6 worm cellular contexts compared by ENCODE assay signal in genomic region chrX:16145244-16145643, ce11.
TF ChIP-seq lines count a peak whose summit lies in the region.

No protein-coding gene starts in this region.

TF ChIP-seq in whole organism, L1 larva, 84 proteins besides CTCF, POLR2A, EP300 and RAD21 (continues in another document):
- TF ChIP-seq ces-1 (GFP tag; optimal IDR thresholded peaks at IDR 0.05; lab: Kevin White, UChicago) (no peak), ztf-11 (tag; optimal IDR thresholded peaks at IDR 0.05; lab: Kevin White, UChicago) (no peak), jun-1 (tag; optimal IDR thresholded peaks at IDR 0.05; lab: Kevin White, UChicago) (no peak), lin-14 (GFP tag; optimal IDR thresholded peaks at IDR 0.05; lab: Kevin White, UChicago) (peak; percentile 36), Y116A8C.19 (tag; optimal IDR thresholded peaks at IDR 0.05; lab: Kevin White, UChicago; ENCODE audit: borderline replicate concordance) (no peak), egl-27 (tag; optimal IDR thresholded peaks at IDR 0.05; lab: Kevin White, UChicago) (no peak), pqm-1 (tag; optimal IDR thresholded peaks at IDR 0.05; lab: Kevin White, UChicago) (no peak), lir-3 (tag; optimal IDR thresholded peaks at IDR 0.05; lab: Kevin White, UChicago; ENCODE audit: poor library complexity) (no peak), unc-30 (tag; optimal IDR thresholded peaks at IDR 0.05; lab: Kevin White, UChicago) (no peak), nhr-77 (tag; optimal IDR thresholded peaks at IDR 0.05; lab: Kevin White, UChicago) (peak; percentile 15), swsn-7 (tag; optimal IDR thresholded peaks at IDR 0.05; lab: Kevin White, UChicago) (no peak), pax-3 (tag; optimal IDR thresholded peaks at IDR 0.05; lab: Kevin White, UChicago) (no peak), ceh-8 (GFP tag; optimal IDR thresholded peaks at IDR 0.05; lab: Kevin White, UChicago) (no peak), nhr-76 (tag; optimal IDR thresholded peaks at IDR 0.05; lab: Kevin White, UChicago) (no peak), elt-3 (tag; optimal IDR thresholded peaks at IDR 0.05; lab: Kevin White, UChicago) (no peak), zag-1 (tag; optimal IDR thresholded peaks at IDR 0.05; lab: Kevin White, UChicago) (no peak)

TF ChIP-seq in whole organism, L2 larva, 48 proteins besides CTCF, POLR2A, EP300 and RAD21:
- TF ChIP-seq mab-5 (tag; optimal IDR thresholded peaks at IDR 0.05; lab: Kevin White, UChicago) (no peak), aly-2 (tag; optimal IDR thresholded peaks at IDR 0.05; lab: Kevin White, UChicago) (no peak), unc-55 (GFP tag; optimal IDR thresholded peaks at IDR 0.05; lab: Kevin White, UChicago) (peak; percentile 48)

TF ChIP-seq in whole organism, L3 larva, 47 proteins besides CTCF, POLR2A, EP300 and RAD21:
- TF ChIP-seq fkh-10 (GFP tag; optimal IDR thresholded peaks at IDR 0.05; lab: Kevin White, UChicago): peak; percentile 37
- no peak for TF ChIP-seq skn-1 (tag; optimal IDR thresholded peaks at IDR 0.05; lab: Kevin White, UChicago)
- peak; percentile 81 for TF ChIP-seq pha-4 (tag; optimal IDR thresholded peaks at IDR 0.05; lab: Kevin White, UChicago)
- peak; percentile 39 for TF ChIP-seq lin-39 (tag; optimal IDR thresholded peaks at IDR 0.05; lab: Kevin White, UChicago)
- no peak for TF ChIP-seq elt-2 (tag; optimal IDR thresholded peaks at IDR 0.05; lab: Kevin White, UChicago)
- TF ChIP-seq egl-5 (tag; optimal IDR thresholded peaks at IDR 0.05; lab: Kevin White, UChicago): peak; percentile 45

TF ChIP-seq in whole organism, L4 larva, 104 proteins besides CTCF, POLR2A, EP300 and RAD21:
- TF ChIP-seq daf-16 (GFP tag; optimal IDR thresholded peaks at IDR 0.05; lab: Kevin White, UChicago) (peak in 1 of 2 experiments; percentile 83), daf-16 (tag; optimal IDR thresholded peaks at IDR 0.05; lab: Kevin White, UChicago) (no peak), pqm-1 (tag; optimal IDR thresholded peaks at IDR 0.05; lab: Kevin White, UChicago) (no peak), fkh-10 (GFP tag; optimal IDR thresholded peaks at IDR 0.05; lab: Kevin White, UChicago) (peak; percentile 42), hlh-11 (tag; optimal IDR thresholded peaks at IDR 0.05; lab: Kevin White, UChicago) (no peak), rbr-2 (tag; optimal IDR thresholded peaks at IDR 0.05; lab: Kevin White, UChicago) (peak; percentile 49), ceh-32 (tag; optimal IDR thresholded peaks at IDR 0.05; lab: Kevin White, UChicago; ENCODE audit: poor library complexity) (no peak), ceh-28 (tag; optimal IDR thresholded peaks at IDR 0.05; lab: Kevin White, UChicago) (peak; percentile 14), set-16 (GFP tag; IDR thresholded peaks at IDR 0.05; lab: Robert Waterston, UW) (no peak), mdl-1 (tag; optimal IDR thresholded peaks at IDR 0.05; lab: Kevin White, UChicago) (peak; percentile 20 to 72), aha-1 (tag; lab: Kevin White, UChicago) (peak; percentile 32), nhr-6 (tag; optimal IDR thresholded peaks at IDR 0.05; lab: Kevin White, UChicago) (peak; percentile 0), lin-39 (tag; optimal IDR thresholded peaks at IDR 0.05; lab: Kevin White, UChicago) (no peak), nhr-11 (tag; optimal IDR thresholded peaks at IDR 0.05; lab: Kevin White, UChicago) (peak; percentile 1), fos-1 (tag; optimal IDR thresholded peaks at IDR 0.05; lab: Kevin White, UChicago) (no peak), unc-62 (GFP tag; optimal IDR thresholded peaks at IDR 0.05 in 1 of 2; lab: Kevin White, UChicago) (peak in 1 of 2 experiments; percentile 31), unc-62 (tag; optimal IDR thresholded peaks at IDR 0.05; lab: Kevin White, UChicago) (no peak), hlh-30 (tag; optimal IDR thresholded peaks at IDR 0.05; lab: Kevin White, UChicago; ENCODE audit: insufficient read depth) (peak; percentile 25)

TF ChIP-seq in whole organism, midembryonic, 9 proteins besides CTCF, POLR2A, EP300 and RAD21:
- TF ChIP-seq T22C8.4 (GFP tag; IDR thresholded peaks at IDR 0.05; lab: Robert Waterston, UW) (no peak), ztf-23 (GFP tag; IDR thresholded peaks at IDR 0.05; lab: Robert Waterston, UW) (no peak), ref-1 (GFP tag; conservative IDR thresholded peaks at IDR 0.05; lab: Robert Waterston, UW) (no peak), klf-2 (GFP tag; conservative IDR thresholded peaks at IDR 0.05; lab: Robert Waterston, UW) (no peak), flt-1 (GFP tag; IDR thresholded peaks at IDR 0.05; lab: Robert Waterston, UW) (0 out of 2 replicates have a peak, but pooled peaks have one; percentile 35), ztf-29 (GFP tag; IDR thresholded peaks at IDR 0.05; lab: Robert Waterston, UW) (no peak)

TF ChIP-seq in whole organism, young adult, 124 proteins besides CTCF, POLR2A, EP300 and RAD21:
- TF ChIP-seq zfh-2 (GFP tag; conservative IDR thresholded peaks at IDR 0.05; lab: Robert Waterston, UW): 0 out of 2 replicates have a peak, but pooled peaks have one; percentile 24
- no peak for TF ChIP-seq aptf-2 (GFP tag; conservative IDR thresholded peaks at IDR 0.05; lab: Robert Waterston, UW)
- TF ChIP-seq B0336.3 (GFP tag; IDR thresholded peaks at IDR 0.05; lab: Robert Waterston, UW): no peak
- no peak for TF ChIP-seq hmg-1.2 (GFP tag; IDR thresholded peaks at IDR 0.05; lab: Robert Waterston, UW)
- peak; percentile 4 for TF ChIP-seq ceh-27 (GFP tag; optimal IDR thresholded peaks at IDR 0.05; lab: Kevin White, UChicago)
- no peak for TF ChIP-seq F37B4.10 (GFP tag; IDR thresholded peaks at IDR 0.05; lab: Robert Waterston, UW)
- TF ChIP-seq hsf-1 (GFP tag; IDR thresholded peaks at IDR 0.05; lab: Robert Waterston, UW): no peak
- TF ChIP-seq K12H6.12 (tag; optimal IDR thresholded peaks at IDR 0.05; lab: Kevin White, UChicago): peak; percentile 3
- TF ChIP-seq bed-2 (GFP tag; IDR thresholded peaks at IDR 0.05; lab: Robert Waterston, UW): no peak
- no peak for TF ChIP-seq nfyb-1 (GFP tag; IDR thresholded peaks at IDR 0.05; lab: Robert Waterston, UW)
- TF ChIP-seq nfya-2 (GFP tag; IDR thresholded peaks at IDR 0.05; lab: Robert Waterston, UW): no peak
- TF ChIP-seq egrh-3 (GFP tag; IDR thresholded peaks at IDR 0.05; lab: Robert Waterston, UW): no peak
